Worm (Caenorhabditis elegans): ENCODE data around the gene try-4.

DNA sequence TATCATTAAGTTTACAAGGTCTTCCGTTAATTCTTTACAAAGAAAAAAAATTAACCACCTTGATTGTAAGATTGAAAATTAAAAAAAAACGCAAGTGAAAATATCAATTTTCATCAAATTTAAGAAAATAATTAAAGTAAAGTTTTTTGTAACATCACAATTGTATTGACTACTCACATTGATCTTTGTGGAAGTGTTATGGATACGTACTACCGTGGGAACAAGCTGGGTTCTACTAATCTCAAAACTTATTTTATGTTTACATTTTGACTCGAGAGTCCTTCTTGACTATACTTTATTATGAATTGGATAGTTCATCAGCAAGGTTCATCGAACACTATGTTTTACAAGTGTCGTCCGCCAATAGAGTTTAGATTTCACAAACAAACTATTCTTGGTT, 31.4 kb downstream of the try-4 start, which contains the start of gene num-1:
- TF ChIP-seq snpc-4 (tag; optimal IDR thresholded peaks at IDR 0.05), result no peak
- no peak for TF ChIP-seq elt-1 (tag; optimal IDR thresholded peaks at IDR 0.05; ENCODE audit: borderline replicate concordance, insufficient read depth)
- no peak for TF ChIP-seq blmp-1 (tag; optimal IDR thresholded peaks at IDR 0.05)
- TF ChIP-seq ceh-43 (GFP tag; optimal IDR thresholded peaks at IDR 0.05), result no peak
- TF ChIP-seq lin-13 (tag; optimal IDR thresholded peaks at IDR 0.05), result no peak
- no peak for TF ChIP-seq nhr-237 (tag; optimal IDR thresholded peaks at IDR 0.05)
- no peak for TF ChIP-seq mep-1 (tag; optimal IDR thresholded peaks at IDR 0.05)
- TF ChIP-seq unc-62 (GFP tag; optimal IDR thresholded peaks at IDR 0.05), result no peak
- no peak for TF ChIP-seq nhr-12 (tag; optimal IDR thresholded peaks at IDR 0.05)
- TF ChIP-seq nhr-2 (tag; optimal IDR thresholded peaks at IDR 0.05), result no peak
- no peak for TF ChIP-seq nhr-28 (tag; optimal IDR thresholded peaks at IDR 0.05)
- no peak for TF ChIP-seq mls-2 (tag; optimal IDR thresholded peaks at IDR 0.05)
- no peak for TF ChIP-seq ztf-11 (tag; optimal IDR thresholded peaks at IDR 0.05)
